Worm (Caenorhabditis elegans): ENCODE results near the gene fkh-4.
A peak's percentile ranks its signal among the peaks of the same experiment; 100 is the strongest.
"Not testable (repeated sequence)": the region's sequence is repeated elsewhere in the genome, so short reads cannot be mapped to it uniquely, and the experiment has no call there.

The fkh-4 gene

DNA sequence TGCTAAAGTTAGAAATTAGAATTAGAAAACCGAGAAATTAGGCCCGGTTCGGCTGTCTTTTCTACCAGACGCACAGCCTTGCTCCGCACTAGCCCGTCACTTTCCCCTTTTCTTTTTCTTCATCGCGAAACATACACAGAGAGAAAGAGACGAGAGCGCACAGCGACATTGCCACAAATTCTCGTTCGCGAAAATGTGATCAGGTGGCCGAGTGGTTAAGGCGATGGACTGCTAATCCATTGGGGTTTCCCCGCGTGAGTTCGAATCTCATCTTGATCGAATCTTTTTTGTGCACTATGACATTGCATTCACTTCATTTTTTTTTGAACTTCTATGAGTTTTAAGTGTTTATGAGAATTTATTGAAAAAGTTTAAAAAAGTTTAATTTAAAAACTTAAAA, 13.8 kb upstream of the fkh-4 start (continued):
- TF ChIP-seq lin-14 (GFP tag; optimal IDR thresholded peaks at IDR 0.05): peak; percentile 25
- peak; percentile 36 for TF ChIP-seq nhr-90 (tag; optimal IDR thresholded peaks at IDR 0.05; ENCODE audit: poor library complexity)
- TF ChIP-seq tbx-2 (tag; optimal IDR thresholded peaks at IDR 0.05): peak; percentile 48
- TF ChIP-seq lsy-2 (tag; optimal IDR thresholded peaks at IDR 0.05): peak; percentile 5 to 44
- TF ChIP-seq efl-1 (optimal IDR thresholded peaks at IDR 0.05): no peak
- TF ChIP-seq efl-1 (GFP tag; optimal IDR thresholded peaks at IDR 0.05 in 1 of 2): peak in 1 of 2 experiments; percentile 41
- peak in 1 of 2 experiments; percentile 44 for TF ChIP-seq mdl-1 (tag; optimal IDR thresholded peaks at IDR 0.05)
- no peak for TF ChIP-seq lin-15B (tag; optimal IDR thresholded peaks at IDR 0.05)
- TF ChIP-seq ceh-8 (GFP tag; optimal IDR thresholded peaks at IDR 0.05): no peak
- TF ChIP-seq mab-9 (GFP tag; IDR thresholded peaks at IDR 0.05): no peak
- TF ChIP-seq sox-4 (tag; optimal IDR thresholded peaks at IDR 0.05): peak; percentile 33
- no peak for TF ChIP-seq nhr-11 (tag; optimal IDR thresholded peaks at IDR 0.05)

DNA sequence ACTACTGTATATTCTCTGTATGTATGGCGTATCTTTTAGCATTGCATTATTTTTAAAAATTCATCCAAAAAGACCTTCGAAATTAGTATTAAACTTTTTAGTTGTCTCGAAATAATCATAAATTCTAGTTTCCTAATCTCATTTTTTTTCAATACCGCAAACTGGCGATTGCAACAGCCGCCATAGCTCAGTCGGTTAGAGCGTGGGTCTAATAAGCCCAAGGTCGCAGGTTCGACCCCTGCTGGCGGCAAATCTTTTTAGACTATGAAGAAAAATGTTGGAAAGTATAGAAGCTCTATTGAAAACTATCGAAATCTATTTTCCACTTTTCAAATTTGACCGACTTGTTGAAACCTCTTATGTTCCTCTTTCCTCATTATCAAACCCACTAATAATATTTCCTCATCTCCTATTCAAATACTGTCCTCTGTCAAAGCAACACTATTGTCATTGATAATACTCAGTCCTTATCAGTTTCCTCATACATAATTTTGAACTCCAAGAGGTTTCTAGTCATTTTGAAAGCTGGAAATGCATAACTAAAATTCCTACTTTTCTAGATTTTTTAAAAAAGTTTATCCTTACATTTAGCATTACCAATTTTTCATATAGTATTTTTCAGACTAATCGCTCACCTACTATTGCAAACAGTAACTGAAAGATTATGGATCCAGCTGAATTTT, 7.3 kb upstream of the fkh-4 start, which contains the start of gene jmjd-3.3:
TSS of gene jmjd-3.3 (plus strand) at position 633 of the 683 bp plus-strand sequence.
- TF ChIP-seq unc-62 (GFP tag; optimal IDR thresholded peaks at IDR 0.05) (no peak), elt-2 (tag; optimal IDR thresholded peaks at IDR 0.05) (no peak), efl-1 (optimal IDR thresholded peaks at IDR 0.05) (no peak), efl-1 (GFP tag; optimal IDR thresholded peaks at IDR 0.05 in 1 of 2) (peak in 1 of 2 experiments; percentile 43)

DNA sequence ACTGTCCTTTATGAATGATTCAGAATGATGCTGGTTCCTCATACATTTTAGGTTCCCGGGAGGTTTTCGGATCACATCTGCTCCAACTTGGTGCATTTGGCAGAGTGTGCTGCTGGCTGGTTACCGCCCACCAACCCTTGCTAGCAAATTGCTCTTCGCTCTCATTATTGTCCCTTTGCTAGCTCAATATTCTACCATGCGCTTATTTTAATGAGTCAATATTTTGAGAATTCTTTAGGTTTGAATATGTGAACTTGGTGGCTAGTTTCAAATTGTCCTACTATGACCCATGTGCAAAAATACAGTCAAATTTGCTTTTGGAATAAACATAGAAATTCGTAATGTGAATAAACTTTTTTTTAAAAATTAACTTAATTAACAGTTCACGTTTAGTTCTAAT, 6.5 kb upstream of the fkh-4 start:
- TF ChIP-seq nhr-76 (tag; optimal IDR thresholded peaks at IDR 0.05) (no peak), lsy-2 (tag; optimal IDR thresholded peaks at IDR 0.05) (no peak), dsc-1 (tag; optimal IDR thresholded peaks at IDR 0.05) (peak; percentile 21)

DNA sequence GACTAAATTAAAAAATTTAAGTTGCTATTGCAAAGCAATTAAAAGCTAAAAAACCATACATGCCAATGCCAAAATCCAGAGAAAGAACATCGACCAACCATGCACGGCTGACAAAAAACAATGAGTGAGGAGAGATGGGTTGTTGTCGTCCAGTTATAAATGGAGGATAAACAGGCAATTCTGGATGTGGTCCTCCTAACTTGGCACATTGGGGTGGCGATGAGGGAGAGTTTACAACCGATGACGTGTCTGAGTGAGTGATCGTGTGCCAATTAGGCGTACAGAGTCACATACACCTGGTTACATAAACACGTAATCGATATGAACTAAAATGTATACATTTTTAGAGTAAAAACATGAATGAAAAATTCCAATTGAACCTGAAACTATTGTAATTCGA, 2.7 kb upstream of the fkh-4 start, which contains the start of gene C29F7.10:
TSS of gene C29F7.10 (minus strand) at position 101 of the 400 bp plus-strand sequence.
- not testable (repeated sequence) for TF ChIP-seq mep-1, sptf-1, mef-2 (tag; optimal IDR thresholded peaks at IDR 0.05)

DNA sequence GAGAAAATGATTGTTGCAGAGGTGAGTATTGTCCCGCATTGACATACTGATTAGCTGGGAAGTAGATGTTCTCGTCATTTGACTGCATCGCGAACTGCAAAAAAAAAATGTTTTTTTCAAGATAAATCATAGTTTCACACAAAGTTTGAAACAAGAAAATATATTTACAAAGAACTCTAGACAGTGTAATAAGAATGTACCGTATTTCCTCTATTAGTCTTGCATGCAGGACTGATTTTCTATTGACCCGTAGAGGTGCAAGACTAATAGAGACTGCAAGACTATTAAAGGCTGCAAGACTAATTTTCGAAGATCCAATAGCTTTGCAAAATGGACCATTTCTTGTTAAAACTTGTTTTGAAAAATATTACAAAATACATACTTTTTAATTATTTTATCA, 5.3 kb downstream of the fkh-4 start, which contains the start of gene fkh-3:
TSS of gene fkh-3 (minus strand) at position 101 of the 400 bp plus-strand sequence.
- TF ChIP-seq unc-62 (GFP tag; optimal IDR thresholded peaks at IDR 0.05) (no peak), unc-130 (tag; optimal IDR thresholded peaks at IDR 0.05) (no peak), ces-1 (GFP tag; optimal IDR thresholded peaks at IDR 0.05) (no peak), hpl-2 (GFP tag; optimal IDR thresholded peaks at IDR 0.05) (no peak), ceh-8 (GFP tag; optimal IDR thresholded peaks at IDR 0.05) (no peak), swsn-7 (tag; optimal IDR thresholded peaks at IDR 0.05) (no peak), jun-1 (tag; optimal IDR thresholded peaks at IDR 0.05) (no peak), nhr-76 (tag; optimal IDR thresholded peaks at IDR 0.05) (no peak), xbp-1 (tag; optimal IDR thresholded peaks at IDR 0.05) (no peak), nhr-19 (GFP tag; conservative IDR thresholded peaks at IDR 0.05) (no peak), fkh-8 (tag; optimal IDR thresholded peaks at IDR 0.05) (no peak), unc-98 (GFP tag; IDR thresholded peaks at IDR 0.05) (no peak), Y116A8C.19 (tag; optimal IDR thresholded peaks at IDR 0.05; ENCODE audit: borderline replicate concordance) (no peak), lir-3 (tag; optimal IDR thresholded peaks at IDR 0.05; ENCODE audit: poor library complexity) (no peak)

DNA sequence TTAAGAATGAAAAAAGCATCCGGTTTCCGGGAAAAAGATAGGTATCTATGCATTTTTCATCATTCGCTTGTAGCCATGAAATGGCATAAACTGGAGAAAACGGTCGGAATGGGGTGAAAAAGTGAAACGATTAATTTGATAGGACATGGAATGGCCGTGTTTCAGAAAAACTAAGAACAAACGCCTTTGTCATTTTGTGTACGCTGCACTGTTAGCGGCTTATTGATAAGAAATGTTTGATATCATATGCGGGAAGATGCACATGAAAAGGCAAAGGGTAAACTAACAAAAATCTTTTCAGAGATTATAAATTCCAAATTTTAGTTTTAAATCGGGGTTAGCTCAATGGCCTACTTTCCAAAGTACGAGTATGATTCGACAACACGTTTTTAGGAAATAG, 7.6 kb downstream of the fkh-4 start:
- TF ChIP-seq elt-2 (tag; optimal IDR thresholded peaks at IDR 0.05) (peak; percentile 57), zag-1 (tag; optimal IDR thresholded peaks at IDR 0.05) (no peak), elt-3 (tag; optimal IDR thresholded peaks at IDR 0.05) (no peak), efl-3 (GFP tag; optimal IDR thresholded peaks at IDR 0.05) (no peak), blmp-1 (tag; optimal IDR thresholded peaks at IDR 0.05) (no peak), sox-4 (tag; optimal IDR thresholded peaks at IDR 0.05) (no peak), lin-35 (GFP tag; optimal IDR thresholded peaks at IDR 0.05) (peak in 1 of 2 experiments; percentile 3)
